Worm (Caenorhabditis elegans): ENCODE data around the gene F36G9.3.
"Not testable (repeated sequence)": the region's sequence is repeated elsewhere in the genome, so short reads cannot be mapped to it uniquely, and the experiment has no call there.

F36G9.3 gene

DNA sequence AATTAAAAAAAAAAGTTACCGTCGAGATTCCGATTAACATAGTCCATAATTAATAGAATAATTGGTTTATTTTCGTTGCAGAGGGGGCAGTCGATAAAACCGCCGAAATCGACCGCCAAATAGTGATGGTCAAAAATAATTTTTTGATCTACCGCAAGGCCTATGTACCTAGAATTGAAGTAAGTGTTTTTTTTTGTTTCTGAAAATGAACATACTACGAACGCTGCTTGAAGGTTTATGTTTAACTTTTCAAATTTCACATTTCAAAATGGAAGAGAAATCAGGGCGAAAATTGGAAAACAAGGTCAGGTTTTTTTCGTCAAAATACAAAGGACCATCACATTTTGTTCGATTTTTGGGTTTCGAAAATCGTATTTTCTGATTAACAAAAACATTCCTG lies 28.9 kb upstream of the F36G9.3 start, which contains the start of gene pzf-1:
Gene pzf-1 (minus strand): TSS at position 101 of the 400 bp plus-strand sequence.
- TF ChIP-seq elt-3 (tag; optimal IDR thresholded peaks at IDR 0.05) (no peak), lin-13 (tag; optimal IDR thresholded peaks at IDR 0.05) (no peak), ztf-11 (tag; optimal IDR thresholded peaks at IDR 0.05) (no peak), elt-1 (tag; optimal IDR thresholded peaks at IDR 0.05; ENCODE audit: borderline replicate concordance, insufficient read depth) (no peak), lin-32 (GFP tag; optimal IDR thresholded peaks at IDR 0.05) (no peak), sem-2 (GFP tag; optimal IDR thresholded peaks at IDR 0.05) (no peak), unc-120 (tag; optimal IDR thresholded peaks at IDR 0.05; ENCODE audit: poor library complexity, severe bottlenecking) (no peak), blmp-1 (tag; optimal IDR thresholded peaks at IDR 0.05) (no peak), ceh-43 (GFP tag; optimal IDR thresholded peaks at IDR 0.05) (no peak)

DNA sequence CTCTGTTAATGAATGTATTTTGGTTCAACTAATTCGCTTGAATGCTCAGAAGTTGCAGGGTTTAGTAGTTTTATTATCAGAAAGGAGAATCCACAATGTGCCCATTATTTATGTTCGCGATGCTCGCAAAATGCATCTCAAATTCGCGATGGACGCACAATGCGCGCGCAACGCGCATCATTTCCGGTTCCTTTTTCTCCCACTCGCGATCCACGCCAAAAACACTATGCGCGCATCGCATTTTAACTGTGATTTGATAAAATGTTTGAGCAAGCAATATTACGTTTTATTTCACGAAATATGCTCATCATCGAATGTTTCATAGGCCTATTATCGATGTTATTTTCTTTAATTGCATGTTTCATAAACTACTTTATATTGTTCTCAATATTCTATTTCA lies 27.3 kb upstream of the F36G9.3 start, which contains the start of gene srbc-77:
Gene srbc-77 (plus strand): TSS at position 301 of the 400 bp plus-strand sequence.
- TF ChIP-seq ham-2 (GFP tag; optimal IDR thresholded peaks at IDR 0.05); lin-13 (tag; optimal IDR thresholded peaks at IDR 0.05); ceh-43 (GFP tag; optimal IDR thresholded peaks at IDR 0.05): not testable (repeated sequence)

DNA sequence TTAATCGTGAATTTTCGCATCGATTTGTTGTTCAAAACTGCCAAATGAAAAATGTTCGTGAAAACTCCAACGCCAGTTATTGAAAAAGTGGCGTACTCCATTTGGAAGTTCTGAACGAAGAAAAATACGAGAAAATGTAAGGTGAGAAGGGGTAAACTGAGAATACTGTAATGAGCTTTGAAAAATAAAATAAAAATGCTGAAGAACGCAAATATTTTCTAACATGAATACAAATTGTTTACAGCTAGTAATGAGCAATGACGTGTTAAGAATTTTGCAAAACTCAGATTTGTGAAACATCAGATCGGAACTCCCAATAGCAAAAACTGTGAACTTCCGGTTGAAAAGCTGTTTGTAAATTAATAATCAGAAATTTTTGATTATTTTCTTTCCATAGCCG lies 24.8 kb upstream of the F36G9.3 start, which contains the start of gene srw-26:
Gene srw-26 (minus strand): TSS at position 101 of the 400 bp plus-strand sequence.
- no peak for TF ChIP-seq flh-1 (GFP tag; optimal IDR thresholded peaks at IDR 0.05)
- TF ChIP-seq bed-3 (GFP tag; optimal IDR thresholded peaks at IDR 0.05) = no peak
- no peak for TF ChIP-seq nhr-12 (tag; optimal IDR thresholded peaks at IDR 0.05)
- no peak for TF ChIP-seq elt-1 (tag; optimal IDR thresholded peaks at IDR 0.05; ENCODE audit: borderline replicate concordance, insufficient read depth)
- no peak for TF ChIP-seq unc-120 (tag; optimal IDR thresholded peaks at IDR 0.05; ENCODE audit: poor library complexity, severe bottlenecking)
- no peak for TF ChIP-seq nhr-76 (tag; optimal IDR thresholded peaks at IDR 0.05)
- no peak for TF ChIP-seq pha-4 (tag; optimal IDR thresholded peaks at IDR 0.05)
- no peak for TF ChIP-seq ces-1 (GFP tag; optimal IDR thresholded peaks at IDR 0.05)
- TF ChIP-seq lin-32 (GFP tag; optimal IDR thresholded peaks at IDR 0.05) = no peak
- no peak for TF ChIP-seq hlh-1 (tag; optimal IDR thresholded peaks at IDR 0.05)
- no peak for TF ChIP-seq sptf-1 (tag; optimal IDR thresholded peaks at IDR 0.05)

DNA sequence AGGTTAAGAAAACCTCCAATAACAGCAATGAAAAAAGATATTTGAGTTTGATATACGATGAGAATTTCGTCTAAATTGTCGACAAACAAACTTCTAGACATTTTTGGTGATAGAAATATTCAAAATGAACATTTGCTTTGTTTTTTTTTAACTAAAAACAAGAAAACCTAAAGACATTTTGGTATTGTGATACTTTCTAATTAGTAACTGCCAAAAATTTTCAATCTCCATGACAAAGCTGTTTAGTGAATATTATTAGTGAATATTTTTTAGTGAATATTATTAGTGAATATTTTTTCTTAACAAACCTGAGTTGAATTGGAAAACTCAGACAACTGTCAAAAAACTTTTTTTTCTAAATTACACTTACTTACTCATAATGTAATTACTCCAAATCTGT lies 16.9 kb upstream of the F36G9.3 start, which contains the start of gene srw-55:
Gene srw-55 (minus strand): TSS at position 101 of the 400 bp plus-strand sequence.
- TF ChIP-seq cnd-1 (tag; optimal IDR thresholded peaks at IDR 0.05) (no peak), unc-120 (tag; optimal IDR thresholded peaks at IDR 0.05; ENCODE audit: poor library complexity, severe bottlenecking) (no peak), sem-2 (GFP tag; optimal IDR thresholded peaks at IDR 0.05) (no peak), blmp-1 (tag; optimal IDR thresholded peaks at IDR 0.05) (no peak)

DNA sequence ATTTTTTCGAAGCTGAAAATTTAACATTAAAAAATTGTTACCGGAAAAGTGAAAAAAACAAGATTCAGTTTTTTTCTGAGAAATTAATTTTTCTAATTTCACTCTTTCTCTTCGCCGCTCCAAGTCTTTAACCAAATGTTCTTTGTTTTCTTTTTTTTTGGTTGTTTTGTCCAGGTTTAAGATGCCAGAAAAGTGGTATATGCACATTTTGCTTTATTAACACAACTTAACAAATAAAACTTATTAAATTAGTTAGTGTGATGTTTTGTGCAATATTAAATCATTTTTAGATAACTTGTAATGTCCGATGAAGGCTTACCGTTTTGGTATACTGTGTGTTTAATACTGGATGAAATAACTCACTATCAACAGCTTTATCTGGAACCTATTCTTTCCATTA lies 14.1 kb upstream of the F36G9.3 start, which contains the start of gene srw-53:
Gene srw-53 (plus strand): TSS at position 301 of the 400 bp plus-strand sequence.
- no peak for TF ChIP-seq drap-1 (GFP tag; optimal IDR thresholded peaks at IDR 0.05)
- no peak for TF ChIP-seq nhr-12 (tag; optimal IDR thresholded peaks at IDR 0.05)
- TF ChIP-seq snpc-4 (tag; optimal IDR thresholded peaks at IDR 0.05) = no peak
- TF ChIP-seq elt-1 (tag; optimal IDR thresholded peaks at IDR 0.05; ENCODE audit: borderline replicate concordance, insufficient read depth) = no peak
- TF ChIP-seq nhr-28 (tag; optimal IDR thresholded peaks at IDR 0.05) = no peak
- TF ChIP-seq zip-8 (tag; optimal IDR thresholded peaks at IDR 0.05) = no peak
- no peak for TF ChIP-seq mab-5 (tag; optimal IDR thresholded peaks at IDR 0.05)
- no peak for TF ChIP-seq unc-120 (tag; optimal IDR thresholded peaks at IDR 0.05; ENCODE audit: poor library complexity, severe bottlenecking)
- no peak for TF ChIP-seq unc-39 (tag; optimal IDR thresholded peaks at IDR 0.05)
- no peak for TF ChIP-seq lsy-2 (tag; optimal IDR thresholded peaks at IDR 0.05)
- no peak for TF ChIP-seq ces-1 (GFP tag; optimal IDR thresholded peaks at IDR 0.05)
- TF ChIP-seq pha-4 (tag; optimal IDR thresholded peaks at IDR 0.05) = no peak
- no peak for TF ChIP-seq flh-1 (GFP tag; optimal IDR thresholded peaks at IDR 0.05)
- no peak for TF ChIP-seq lin-32 (GFP tag; optimal IDR thresholded peaks at IDR 0.05)
- no peak for TF ChIP-seq cnd-1 (tag; optimal IDR thresholded peaks at IDR 0.05)

DNA sequence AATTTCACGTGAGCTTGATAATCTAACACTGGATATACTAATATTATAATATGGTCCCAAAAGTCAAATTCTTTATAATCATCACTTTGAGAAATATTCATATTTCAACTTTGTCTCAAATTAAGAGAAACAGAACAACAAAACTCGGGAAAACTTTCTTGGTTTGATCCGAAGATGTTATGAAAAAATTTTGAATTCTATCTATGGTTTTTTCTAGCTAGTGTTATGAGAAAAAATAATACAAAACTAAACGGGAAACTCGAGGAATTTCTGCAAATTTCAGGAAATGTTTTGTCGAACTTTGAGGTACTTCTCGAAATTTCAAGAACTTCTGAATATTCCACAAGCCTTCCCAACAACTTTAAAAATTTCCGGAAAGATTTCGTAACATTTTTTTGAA lies 6.3 kb upstream of the F36G9.3 start, which contains the start of gene srw-59:
Gene srw-59 (minus strand): TSS at position 101 of the 400 bp plus-strand sequence.
- TF ChIP-seq unc-62 (GFP tag; optimal IDR thresholded peaks at IDR 0.05) = no peak
- TF ChIP-seq mls-2 (tag; optimal IDR thresholded peaks at IDR 0.05) = no peak
- TF ChIP-seq ceh-83 (GFP tag; optimal IDR thresholded peaks at IDR 0.05) = no peak
- TF ChIP-seq hlh-1 (tag; optimal IDR thresholded peaks at IDR 0.05) = no peak
- no peak for TF ChIP-seq nhr-76 (tag; optimal IDR thresholded peaks at IDR 0.05)
- no peak for TF ChIP-seq bed-3 (GFP tag; optimal IDR thresholded peaks at IDR 0.05)
- TF ChIP-seq pha-4 (tag; optimal IDR thresholded peaks at IDR 0.05) = no peak
- TF ChIP-seq lsy-2 (tag; optimal IDR thresholded peaks at IDR 0.05) = no peak
- no peak for TF ChIP-seq blmp-1 (tag; optimal IDR thresholded peaks at IDR 0.05)

Measured in whole organism, mixed stage, embryonic.